Worm (Caenorhabditis elegans): ENCODE data around the gene thoc-2.
A peak's percentile ranks its signal among the peaks of the same experiment; 100 is the strongest.

Gene thoc-2

ce11 chrIII:6396381-6396780 lies 28.5 kb downstream of the thoc-2 start (continued):
- TF ChIP-seq ZK546.5 (tag; optimal IDR thresholded peaks at IDR 0.05) (no peak), peb-1 (tag; optimal IDR thresholded peaks at IDR 0.05) (no peak), nhr-12 (tag; optimal IDR thresholded peaks at IDR 0.05) (no peak), lin-13 (GFP tag; optimal IDR thresholded peaks at IDR 0.05) (no peak), gmeb-1 (tag; optimal IDR thresholded peaks at IDR 0.05) (peak; percentile 14), egl-27 (tag; optimal IDR thresholded peaks at IDR 0.05) (peak; percentile 31), ceh-16 (tag; optimal IDR thresholded peaks at IDR 0.05) (no peak)

ce11 chrIII:6398124-6398523 lies 30.3 kb downstream of the thoc-2 start:
- TF ChIP-seq elt-3 (tag; optimal IDR thresholded peaks at IDR 0.05) (no peak), nhr-25 (tag; optimal IDR thresholded peaks at IDR 0.05) (no peak), unc-55 (GFP tag; optimal IDR thresholded peaks at IDR 0.05) (no peak), mab-5 (tag; optimal IDR thresholded peaks at IDR 0.05) (no peak), F13H6.1 (tag; optimal IDR thresholded peaks at IDR 0.05) (peak; percentile 15), nhr-21 (tag; optimal IDR thresholded peaks at IDR 0.05) (no peak), ztf-11 (tag; optimal IDR thresholded peaks at IDR 0.05) (no peak), alr-1 (tag; optimal IDR thresholded peaks at IDR 0.05) (no peak), ceh-82 (tag; optimal IDR thresholded peaks at IDR 0.05) (no peak), egl-27 (tag; optimal IDR thresholded peaks at IDR 0.05) (no peak), nhr-6 (tag; optimal IDR thresholded peaks at IDR 0.05) (no peak), sem-4 (tag; optimal IDR thresholded peaks at IDR 0.05) (no peak), ztf-4 (tag; optimal IDR thresholded peaks at IDR 0.05) (no peak), nhr-237 (tag; optimal IDR thresholded peaks at IDR 0.05) (no peak), lin-11 (tag; optimal IDR thresholded peaks at IDR 0.05) (no peak), nhr-23 (tag; optimal IDR thresholded peaks at IDR 0.05) (no peak), fos-1 (tag; optimal IDR thresholded peaks at IDR 0.05) (no peak), elt-1 (tag; optimal IDR thresholded peaks at IDR 0.05) (no peak), nhr-129 (tag; optimal IDR thresholded peaks at IDR 0.05) (peak; percentile 47), ZK546.5 (tag; optimal IDR thresholded peaks at IDR 0.05) (no peak), sma-9 (GFP tag; optimal IDR thresholded peaks at IDR 0.05) (peak; percentile 53), sma-9 (tag; optimal IDR thresholded peaks at IDR 0.05) (no peak), nhr-12 (tag; optimal IDR thresholded peaks at IDR 0.05) (no peak), unc-39 (tag; optimal IDR thresholded peaks at IDR 0.05) (no peak), ama-1 (optimal IDR thresholded peaks at IDR 0.05) (no peak), snpc-4 (tag; optimal IDR thresholded peaks at IDR 0.05) (no peak), crh-2 (tag; optimal IDR thresholded peaks at IDR 0.05) (no peak), mdl-1 (tag; optimal IDR thresholded peaks at IDR 0.05) (no peak), lsy-2 (tag; optimal IDR thresholded peaks at IDR 0.05) (peak in 1 of 2 experiments; percentile 45), ztf-1 (GFP tag; conservative IDR thresholded peaks at IDR 0.05) (no peak), dmd-4 (tag; optimal IDR thresholded peaks at IDR 0.05) (no peak)

ce11 chrIII:6399424-6399823 lies 31.6 kb downstream of the thoc-2 start:
- TF ChIP-seq R02D3.7 (tag; optimal IDR thresholded peaks at IDR 0.05) (no peak), lin-39 (tag; optimal IDR thresholded peaks at IDR 0.05) (no peak), nhr-6 (tag; optimal IDR thresholded peaks at IDR 0.05) (no peak)

DNA sequence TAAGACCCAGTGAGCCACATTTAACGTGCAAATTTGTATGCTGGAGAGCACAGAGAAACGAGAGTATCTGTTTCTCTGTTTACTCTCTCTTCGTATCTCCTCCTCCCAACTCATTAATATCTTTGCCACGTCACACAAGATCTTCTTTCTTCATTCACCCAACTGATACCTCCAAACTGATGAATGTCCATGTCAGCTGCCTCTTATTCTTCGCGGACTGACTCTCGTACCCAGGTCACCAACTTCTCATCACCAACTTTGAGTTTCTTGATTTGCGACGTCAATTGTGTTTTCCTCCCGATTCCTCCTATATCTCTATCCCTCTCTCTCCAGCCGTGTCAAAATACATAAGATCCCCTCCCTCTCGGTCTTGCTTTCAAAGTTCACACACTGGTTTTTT lies 34.5 kb downstream of the thoc-2 start:
- peak; percentile 15 for TF ChIP-seq nhr-6 (tag; optimal IDR thresholded peaks at IDR 0.05)
- no peak for TF ChIP-seq nhr-25 (tag; optimal IDR thresholded peaks at IDR 0.05)
- TF ChIP-seq lin-13 (GFP tag; optimal IDR thresholded peaks at IDR 0.05): peak; percentile 43
- peak; percentile 37 for TF ChIP-seq ztf-4 (tag; optimal IDR thresholded peaks at IDR 0.05)
- TF ChIP-seq lsy-2 (tag; optimal IDR thresholded peaks at IDR 0.05): peak in 1 of 2 experiments; percentile 28
- TF ChIP-seq crh-2 (tag; optimal IDR thresholded peaks at IDR 0.05): peak; percentile 97
- peak; percentile 78 for TF ChIP-seq F13H6.1 (tag; optimal IDR thresholded peaks at IDR 0.05)
- peak; percentile 3 for TF ChIP-seq C34F6.9 (tag; optimal IDR thresholded peaks at IDR 0.05)
- TF ChIP-seq dmd-4 (tag; optimal IDR thresholded peaks at IDR 0.05): no peak
- peak; percentile 68 for TF ChIP-seq sma-9 (GFP tag; optimal IDR thresholded peaks at IDR 0.05)
- TF ChIP-seq sma-9 (tag; optimal IDR thresholded peaks at IDR 0.05): no peak
- peak; percentile 72 for TF ChIP-seq nhr-129 (tag; optimal IDR thresholded peaks at IDR 0.05)
- no peak for TF ChIP-seq aly-2 (tag; optimal IDR thresholded peaks at IDR 0.05)
